Fruit fly (Drosophila melanogaster): ENCODE data around the gene Pcyt1.

Pcyt1 gene

dm6 chr3L:1573191-1573590 is 27.3 kb downstream of the Pcyt1 start:
- TF ChIP-seq CG8478 (optimal IDR thresholded peaks at IDR 0.05) (no peak), CTCF (optimal IDR thresholded peaks at IDR 0.05) (no peak)

dm6 chr3L:1575731-1576376 is 30.0 kb downstream of the Pcyt1 start:
- TF ChIP-seq CG8478 (optimal IDR thresholded peaks at IDR 0.05) = no peak
- TF ChIP-seq CTCF (optimal IDR thresholded peaks at IDR 0.05) = no peak

- no peak for TF ChIP-seq CG8478 (optimal IDR thresholded peaks at IDR 0.05)
- TF ChIP-seq CTCF (optimal IDR thresholded peaks at IDR 0.05) = peak in 1 of 2 experiments; percentile 54
These were observed 30.7 kb downstream of the Pcyt1 start, which contains the start of gene CG13917 for dm6 chr3L:1576489-1577106. Gene CG13917 (plus strand): TSS chr3L:1576699.

dm6 chr3L:1577338-1577737 is 31.4 kb downstream of the Pcyt1 start:
- no peak for TF ChIP-seq CG8478 (optimal IDR thresholded peaks at IDR 0.05)
- no peak for TF ChIP-seq CTCF (optimal IDR thresholded peaks at IDR 0.05)

- TF ChIP-seq CTCF (optimal IDR thresholded peaks at IDR 0.05) (peak in 1 of 2 experiments; percentile 48), CG8478 (optimal IDR thresholded peaks at IDR 0.05) (no peak)
These were observed 32.6 kb downstream of the Pcyt1 start for dm6 chr3L:1578391-1578948.

- TF ChIP-seq CTCF (optimal IDR thresholded peaks at IDR 0.05) = no peak
- no peak for TF ChIP-seq CG8478 (optimal IDR thresholded peaks at IDR 0.05)
These were observed 33.4 kb downstream of the Pcyt1 start for dm6 chr3L:1579169-1579853.

dm6 chr3L:1580194-1580593 is 34.3 kb downstream of the Pcyt1 start:
- TF ChIP-seq CG8478 (optimal IDR thresholded peaks at IDR 0.05) (no peak), CTCF (optimal IDR thresholded peaks at IDR 0.05) (no peak)

- TF ChIP-seq CG8478 (optimal IDR thresholded peaks at IDR 0.05) (no peak), CTCF (optimal IDR thresholded peaks at IDR 0.05) (no peak)
These were observed 34.9 kb downstream of the Pcyt1 start for dm6 chr3L:1580821-1581220.

- TF ChIP-seq CTCF (optimal IDR thresholded peaks at IDR 0.05) (no peak), CG8478 (optimal IDR thresholded peaks at IDR 0.05) (no peak)
These were observed 38.1 kb downstream of the Pcyt1 start for dm6 chr3L:1584003-1584402.

- TF ChIP-seq CG8478 (optimal IDR thresholded peaks at IDR 0.05) = no peak
- no peak for TF ChIP-seq CTCF (optimal IDR thresholded peaks at IDR 0.05)
These were observed 38.9 kb downstream of the Pcyt1 start for dm6 chr3L:1584781-1585180.

dm6 chr3L:1586266-1587054 is 40.6 kb downstream of the Pcyt1 start:
- TF ChIP-seq CTCF (optimal IDR thresholded peaks at IDR 0.05) (no peak), CG8478 (optimal IDR thresholded peaks at IDR 0.05) (no peak)

- TF ChIP-seq CTCF (optimal IDR thresholded peaks at IDR 0.05) (no peak), CG8478 (optimal IDR thresholded peaks at IDR 0.05) (no peak)
These were observed 41.4 kb downstream of the Pcyt1 start for dm6 chr3L:1587140-1587849.

- TF ChIP-seq CG8478 (optimal IDR thresholded peaks at IDR 0.05) (no peak), CTCF (optimal IDR thresholded peaks at IDR 0.05) (no peak)
These were observed 44.3 kb downstream of the Pcyt1 start for dm6 chr3L:1590194-1590593.

- no peak for TF ChIP-seq CG8478 (optimal IDR thresholded peaks at IDR 0.05)
- TF ChIP-seq CTCF (optimal IDR thresholded peaks at IDR 0.05) = no peak
These were observed 45.9 kb downstream of the Pcyt1 start for dm6 chr3L:1591692-1592371.
